Fruit fly (Drosophila melanogaster) whole organism, adult: Measurements from ENCODE around the gene CG5111.

ENCODE experiments used
- CG11617 ChIP-seq: fragments of 200-800 bp; sonication (Bioruptor generic); optimal IDR thresholded peaks from 2 replicates; lab custom pipeline; 2017; ENCODE audit warnings: mild to moderate bottlenecking, missing biosample characterization, missing genetic modification reagents, missing genetic modification characterization
- CG14711 ChIP-seq: fragments of 200-800 bp; sonication (Bioruptor generic); optimal IDR thresholded peaks from 2 replicates; lab custom pipeline; 2018; ENCODE audit warnings: missing biosample characterization, mild to moderate bottlenecking, missing genetic modification characterization, moderate library complexity
- CG33017 ChIP-seq: fragments of 200-800 bp; sonication (Bioruptor generic); optimal IDR thresholded peaks from 2 replicates; lab custom pipeline; 2018; ENCODE audit warnings: missing biosample characterization, mild to moderate bottlenecking, missing genetic modification characterization, moderate library complexity
- CG5204 ChIP-seq: fragments of 200-800 bp; sonication (Bioruptor generic); optimal IDR thresholded peaks from 2 replicates; lab custom pipeline; 2016; ENCODE audit warnings: missing biosample characterization, missing genetic modification characterization
- CG7045 ChIP-seq: fragments of 200-800 bp; sonication (Bioruptor generic); optimal IDR thresholded peaks from 2 replicates; lab custom pipeline; 2017; ENCODE audit warnings: missing biosample characterization, mild to moderate bottlenecking, missing genetic modification characterization
- CG7101 ChIP-seq: fragments of 200-800 bp; sonication (Bioruptor generic); optimal IDR thresholded peaks from 2 replicates; lab custom pipeline; 2018; ENCODE audit warnings: missing biosample characterization, mild to moderate bottlenecking, missing genetic modification characterization, moderate library complexity
- Clk ChIP-seq: fragments of 200-800 bp; sonication (Bioruptor generic); optimal IDR thresholded peaks from 2 replicates; lab custom pipeline; 2017; ENCODE audit warnings: missing biosample characterization, missing genetic modification characterization
- Crg-1 ChIP-seq: fragments of 200-800 bp; sonication (Bioruptor generic); optimal IDR thresholded peaks from 2 replicates; lab custom pipeline; 2016; ENCODE audit warnings: missing biosample characterization, missing genetic modification characterization
- Hr96 ChIP-seq: fragments of 200-800 bp; sonication (Bioruptor generic); optimal IDR thresholded peaks from 2 replicates; lab custom pipeline; 2016; ENCODE audit warnings: missing biosample characterization, missing genetic modification characterization
- cic ChIP-seq: fragments of 200-800 bp; sonication (Bioruptor generic); optimal IDR thresholded peaks from 2 replicates; lab custom pipeline; 2017; ENCODE audit warnings: missing biosample characterization, mild to moderate bottlenecking, missing genetic modification characterization, moderate library complexity
- cnc ChIP-seq, 2 experiments: fragments of >200 bp; optimal IDR thresholded peaks; 2 replicates each; lab custom pipeline; 2017
- kay ChIP-seq: fragments of 200-800 bp; sonication (Bioruptor generic); peaks from one replicate; lab custom pipeline; 2016; ENCODE audit warnings: missing biosample characterization, missing genetic modification characterization, borderline replicate concordance
- toe ChIP-seq: fragments of 200-800 bp; sonication (Bioruptor generic); optimal IDR thresholded peaks from 2 replicates; lab custom pipeline; 2016; ENCODE audit warnings: missing biosample characterization, missing genetic modification characterization

- no peak for TF ChIP-seq CG7045
- no peak for TF ChIP-seq toe (GFP tag; lab: Kevin White, UChicago)
- TF ChIP-seq CG7101 (tag; lab: Kevin White, UChicago): no peak
- TF ChIP-seq Crg-1: no peak
- no peak for TF ChIP-seq CG11617 (GFP tag; lab: Kevin White, UChicago)
- no peak for TF ChIP-seq cnc (optimal IDR thresholded peaks at IDR 0.05; lab: Kevin White, UChicago)
- TF ChIP-seq kay: no peak
- TF ChIP-seq CG5204 (GFP tag; lab: Kevin White, UChicago): no peak
- TF ChIP-seq CG14711 (tag; lab: Kevin White, UChicago): no peak
- no peak for TF ChIP-seq CG33017 (tag; lab: Kevin White, UChicago)
- TF ChIP-seq Clk (GFP tag; lab: Kevin White, UChicago): no peak
- no peak for TF ChIP-seq Hr96 (GFP tag; lab: Kevin White, UChicago)
- no peak for TF ChIP-seq cic
These were observed 46.1 kb downstream of the CG5111 start for dm6 chr3R:25552181-25552580.
